Worm (Caenorhabditis elegans) whole organism, L3 larva: ENCODE measurements around the gene sri-42.
"Not testable (repeated sequence)": the region's sequence is repeated elsewhere in the genome, so short reads cannot be mapped to it uniquely, and the experiment has no call there.

Source experiments
- ZK546.5 ChIP-seq: sonication (generic microtip); optimal IDR thresholded peaks from 2 replicates; lab custom pipeline; 2017; ENCODE audit warnings: missing biosample characterization, missing genetic modification characterization
- ceh-82 ChIP-seq: fragments of 150-350 bp; optimal IDR thresholded peaks from 2 replicates; lab custom pipeline; 2014; ENCODE audit warnings: missing biosample characterization, missing genetic modification characterization
- daf-12 ChIP-seq: fragments of 150-350 bp; optimal IDR thresholded peaks from 2 replicates; lab custom pipeline; 2014; ENCODE audit warnings: missing biosample characterization, missing genetic modification reagents, missing genetic modification characterization
- elt-1 ChIP-seq: fragments of 150-350 bp; optimal IDR thresholded peaks from 2 replicates; lab custom pipeline; 2014; ENCODE audit warnings: missing biosample characterization, missing genetic modification characterization
- elt-2 ChIP-seq: sonication (generic microtip); optimal IDR thresholded peaks from 2 replicates; lab custom pipeline; 2016; ENCODE audit warnings: missing genetic modification reagents, mild to moderate bottlenecking, missing genetic modification characterization, missing compliant biosample characterization
- fos-1 ChIP-seq: fragments of 150-350 bp; optimal IDR thresholded peaks from 2 replicates; lab custom pipeline; 2014; ENCODE audit warnings: missing biosample characterization, missing genetic modification characterization
- lin-15B ChIP-seq: fragments of 150-350 bp; optimal IDR thresholded peaks from 2 replicates; lab custom pipeline; 2014; ENCODE audit warnings: missing biosample characterization, missing genetic modification characterization
- nhr-11 ChIP-seq: fragments of 150-350 bp; optimal IDR thresholded peaks from 2 replicates; lab custom pipeline; 2014; ENCODE audit warnings: missing biosample characterization, missing genetic modification characterization
- nhr-237 ChIP-seq: fragments of 150-350 bp; optimal IDR thresholded peaks from 2 replicates; lab custom pipeline; 2014; ENCODE audit warnings: missing biosample characterization, missing genetic modification characterization
- nhr-28 ChIP-seq: fragments of 150-350 bp; optimal IDR thresholded peaks from 2 replicates; lab custom pipeline; 2014; ENCODE audit warnings: missing biosample characterization, missing genetic modification characterization
- pha-4 ChIP-seq: fragments of 150-350 bp; optimal IDR thresholded peaks from 2 replicates; lab custom pipeline; 2014; ENCODE audit warnings: missing biosample characterization, missing genetic modification reagents, missing genetic modification characterization
- ztf-11 ChIP-seq: fragments of 150-350 bp; optimal IDR thresholded peaks from 2 replicates; lab custom pipeline; 2014; ENCODE audit warnings: missing biosample characterization, missing genetic modification characterization

DNA sequence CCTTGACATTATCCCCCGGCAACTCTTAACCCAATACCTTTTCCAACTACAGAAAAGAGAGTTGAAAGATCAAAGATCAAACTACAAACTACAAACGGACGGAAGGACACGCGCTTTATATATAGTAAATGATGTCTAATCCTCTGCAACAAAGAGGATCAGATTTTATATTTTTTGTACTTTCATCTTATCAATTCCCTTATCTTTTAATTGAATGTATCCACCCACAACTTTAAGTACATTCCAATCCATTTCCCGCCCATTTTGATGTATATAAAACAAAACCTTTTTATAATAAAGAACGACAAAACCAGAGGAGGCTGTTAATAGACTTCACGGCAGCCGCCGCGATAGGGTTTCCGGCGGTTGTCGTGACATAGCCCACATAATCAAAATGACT is 34.9 kb upstream of the sri-42 start, which contains the start of gene sri-40:
- not testable (repeated sequence) for TF ChIP-seq fos-1; nhr-28 (tag; lab: Kevin White, UChicago); nhr-237 (tag; lab: Kevin White, UChicago); pha-4; nhr-11 (tag; lab: Kevin White, UChicago); ZK546.5; elt-2 (tag; lab: Kevin White, UChicago); ceh-82 (tag; lab: Kevin White, UChicago); elt-1 (tag; lab: Kevin White, UChicago); ztf-11 (tag; lab: Kevin White, UChicago); daf-12 (tag; lab: Kevin White, UChicago); lin-15B (tag; lab: Kevin White, UChicago)
